Fruit fly (Drosophila melanogaster) whole organism, embryonic: Measurements from ENCODE around the gene chic.

Source experiments
- CG11398 ChIP-seq: fragments of 200-800 bp; sonication (Bioruptor generic); optimal IDR thresholded peaks from 2 replicates; lab custom pipeline; 2016; ENCODE audit warnings: missing biosample characterization, missing genetic modification characterization
- CG11504 ChIP-seq: fragments of 200-800 bp; sonication (Bioruptor generic); optimal IDR thresholded peaks from 3 replicates; lab custom pipeline; 2019; ENCODE audit warnings: missing biosample characterization, mild to moderate bottlenecking, missing genetic modification characterization, moderate library complexity
- CG11560 ChIP-seq: fragments of 200-800 bp; sonication (Bioruptor generic); IDR thresholded peaks from 3 replicates; pipeline ENCODE4 v1.3.6; 2022; ENCODE audit warnings: missing biosample characterization, missing genetic modification characterization
- CG15514 ChIP-seq: fragments of 200-800 bp; sonication (Bioruptor generic); optimal IDR thresholded peaks from 3 replicates; lab custom pipeline; 2017; ENCODE audit warnings: missing biosample characterization, missing genetic modification characterization, mild to moderate bottlenecking, moderate library complexity, missing genetic modification reagents
- CG1603 ChIP-seq: fragments of 200-800 bp; sonication (Bioruptor generic); optimal IDR thresholded peaks from 2 replicates; lab custom pipeline; 2019; ENCODE audit warnings: missing biosample characterization, mild to moderate bottlenecking, missing genetic modification characterization, moderate library complexity
- CG17385 ChIP-seq: fragments of 200-800 bp; sonication (Bioruptor generic); optimal IDR thresholded peaks from 3 replicates; lab custom pipeline; 2018; ENCODE audit warnings: missing biosample characterization, mild to moderate bottlenecking, missing genetic modification characterization
- CG17912 ChIP-seq: fragments of 200-800 bp; sonication (Bioruptor generic); optimal IDR thresholded peaks from 2 replicates; lab custom pipeline; 2018; ENCODE audit warnings: missing biosample characterization, mild to moderate bottlenecking, missing genetic modification characterization
- CG18011 ChIP-seq: fragments of 200-800 bp; sonication (Bioruptor generic); optimal IDR thresholded peaks from 2 replicates; lab custom pipeline; 2017; ENCODE audit warnings: missing biosample characterization, missing genetic modification characterization, mild to moderate bottlenecking, moderate library complexity, missing genotype
- CG2202 ChIP-seq: fragments of 200-800 bp; sonication (Bioruptor generic); optimal IDR thresholded peaks from 2 replicates; lab custom pipeline; 2018; ENCODE audit warnings: missing biosample characterization, mild to moderate bottlenecking, missing genetic modification characterization
- CG2712 ChIP-seq: fragments of 200-800 bp; optimal IDR thresholded peaks from 3 replicates; lab custom pipeline; 2019; ENCODE audit warnings: missing biosample characterization, mild to moderate bottlenecking, missing genetic modification characterization, moderate library complexity
- CG30431 ChIP-seq: fragments of 200-800 bp; sonication (Bioruptor generic); optimal IDR thresholded peaks from 2 replicates; lab custom pipeline; 2017; ENCODE audit warnings: missing biosample characterization, missing genetic modification characterization
- CG31224 ChIP-seq: fragments of 200-800 bp; sonication (Bioruptor generic); IDR thresholded peaks from 2 replicates; pipeline ENCODE4 v1.3.6; 2022; ENCODE audit warnings: missing biosample characterization, missing genetic modification characterization
- CG31441 ChIP-seq: fragments of 200-800 bp; sonication (Bioruptor generic); IDR thresholded peaks from 2 replicates; pipeline ENCODE4 v1.3.6; 2022; ENCODE audit warnings: missing biosample characterization, missing genetic modification characterization
- CG34422 ChIP-seq: fragments of 200-800 bp; sonication (Bioruptor generic); IDR thresholded peaks from 3 replicates; pipeline ENCODE4 v1.3.6; 2022; ENCODE audit warnings: missing biosample characterization, missing genetic modification characterization
- CG3847 ChIP-seq: fragments of 200-800 bp; sonication (Bioruptor generic); IDR thresholded peaks from 2 replicates; pipeline ENCODE4 v1.3.6; 2022; ENCODE audit warnings: missing biosample characterization, missing genetic modification characterization
- CG42726 ChIP-seq: fragments of 200-800 bp; sonication (Bioruptor generic); IDR thresholded peaks from 2 replicates; pipeline ENCODE4 v1.3.6; 2022; ENCODE audit warnings: missing biosample characterization, missing genetic modification characterization; ENCODE audit not compliant: partially characterized antibody
- CG5180 ChIP-seq: fragments of 200-800 bp; sonication (Bioruptor generic); optimal IDR thresholded peaks from 3 replicates; lab custom pipeline; 2017; ENCODE audit warnings: missing biosample characterization, missing genetic modification characterization, mild to moderate bottlenecking, moderate library complexity, missing genetic modification reagents
- CG8765 ChIP-seq: fragments of 200-800 bp; sonication (Bioruptor generic); IDR thresholded peaks from 2 replicates; pipeline ENCODE4 v1.3.6; 2022; ENCODE audit warnings: missing biosample characterization, missing genetic modification characterization
- CG9797 ChIP-seq: fragments of 200-800 bp; sonication (Bioruptor generic); optimal IDR thresholded peaks from 3 replicates; lab custom pipeline; 2018; ENCODE audit warnings: missing biosample characterization, mild to moderate bottlenecking, missing genetic modification characterization
- CHES-1-like ChIP-seq: fragments of 200-800 bp; sonication (Bioruptor generic); optimal IDR thresholded peaks from 2 replicates; lab custom pipeline; 2016; ENCODE audit warnings: missing biosample characterization, missing genetic modification characterization
- D19A ChIP-seq: fragments of 200-800 bp; optimal IDR thresholded peaks from 3 replicates; lab custom pipeline; 2019; ENCODE audit warnings: missing biosample characterization, mild to moderate bottlenecking, missing genetic modification characterization, moderate library complexity
- Drgx ChIP-seq: fragments of 200-800 bp; sonication (Bioruptor generic); IDR thresholded peaks from 2 replicates; pipeline ENCODE4 v1.3.6; 2022; ENCODE audit warnings: missing biosample characterization, missing genetic modification characterization
- E2f2 ChIP-seq: fragments of 200-800 bp; sonication (Bioruptor generic); IDR thresholded peaks from 2 replicates; pipeline ENCODE4 v1.3.6; 2022; ENCODE audit warnings: missing biosample characterization, missing genetic modification characterization
- HHEX ChIP-seq: fragments of 200-800 bp; sonication (Bioruptor generic); optimal IDR thresholded peaks from 3 replicates; lab custom pipeline; 2017; ENCODE audit warnings: missing biosample characterization, mild to moderate bottlenecking, missing genetic modification characterization, missing genetic modification reagents
- Jarid2 ChIP-seq: fragments of 200-800 bp; sonication (Bioruptor generic); optimal IDR thresholded peaks from 3 replicates; lab custom pipeline; 2017; ENCODE audit warnings: mild to moderate bottlenecking, missing biosample characterization, missing genetic modification reagents, missing genetic modification characterization
- Kr ChIP-seq: fragments of 200-800 bp; sonication (Bioruptor generic); optimal IDR thresholded peaks from 2 replicates; lab custom pipeline; 2017; ENCODE audit warnings: missing biosample characterization, mild to moderate bottlenecking, missing genetic modification characterization
- Lhr ChIP-seq: fragments of 200-800 bp; sonication (Bioruptor generic); optimal IDR thresholded peaks from 3 replicates; lab custom pipeline; 2017; ENCODE audit warnings: mild to moderate bottlenecking, missing biosample characterization, missing genetic modification reagents, missing genetic modification characterization
- MESR4 ChIP-seq: fragments of 200-800 bp; sonication (Bioruptor generic); optimal IDR thresholded peaks from 2 replicates; lab custom pipeline; 2018; ENCODE audit warnings: missing biosample characterization, mild to moderate bottlenecking, missing genetic modification characterization, moderate library complexity
- Myb ChIP-seq: fragments of 200-800 bp; sonication (Bioruptor generic); optimal IDR thresholded peaks from 2 replicates; lab custom pipeline; 2016; ENCODE audit warnings: missing biosample characterization, missing genetic modification characterization
- PHDP ChIP-seq: fragments of 200-800 bp; sonication (Bioruptor generic); optimal IDR thresholded peaks from 3 replicates; lab custom pipeline; 2018; ENCODE audit warnings: missing biosample characterization, mild to moderate bottlenecking, missing genetic modification characterization, moderate library complexity
- Side ChIP-seq: fragments of 200-800 bp; sonication (Bioruptor generic); optimal IDR thresholded peaks from 2 replicates; lab custom pipeline; 2016; ENCODE audit warnings: missing biosample characterization, missing genetic modification characterization
- Sox100B ChIP-seq: fragments of 200-800 bp; sonication (Bioruptor generic); optimal IDR thresholded peaks from 3 replicates; lab custom pipeline; 2018; ENCODE audit warnings: missing biosample characterization, mild to moderate bottlenecking, missing genetic modification characterization
- Sox102F ChIP-seq: fragments of 200-800 bp; sonication (Bioruptor generic); optimal IDR thresholded peaks from 2 replicates; lab custom pipeline; 2018; ENCODE audit warnings: missing biosample characterization, mild to moderate bottlenecking, missing genetic modification characterization, moderate library complexity
- Trl ChIP-seq, 3 experiments: fragments of >200 bp in 2 of 3; fragments of 200-800 bp in 1 of 3; sonication (Bioruptor generic) in 1 of 3; optimal IDR thresholded peaks; 2 replicates in 1 of 3; 3 replicates in 2 of 3; lab custom pipeline; 2016 to 2017; ENCODE audit warnings: missing biosample characterization in 1 of 3, missing genetic modification characterization in 1 of 3
- ci ChIP-seq: fragments of 200-800 bp; sonication (Bioruptor generic); IDR thresholded peaks from 3 replicates; pipeline ENCODE4 v1.3.6; 2022; ENCODE audit warnings: missing biosample characterization, missing genetic modification characterization
- cwo ChIP-seq: fragments of 200-800 bp; sonication (Bioruptor generic); optimal IDR thresholded peaks from 3 replicates; lab custom pipeline; 2017; ENCODE audit warnings: missing biosample characterization, missing genetic modification characterization, mild to moderate bottlenecking, moderate library complexity, missing genetic modification reagents
- disco-r ChIP-seq: fragments of 200-800 bp; sonication (Bioruptor generic); optimal IDR thresholded peaks from 2 replicates; lab custom pipeline; 2016; ENCODE audit warnings: missing biosample characterization, missing genetic modification characterization
- ftz-f1 ChIP-seq: fragments of 200-800 bp; sonication (Bioruptor generic); optimal IDR thresholded peaks from 2 replicates; lab custom pipeline; 2016; ENCODE audit warnings: missing biosample characterization, missing genetic modification characterization
- gfzf ChIP-seq: fragments of 200-800 bp; sonication (Bioruptor generic); optimal IDR thresholded peaks from 2 replicates; lab custom pipeline; 2016; ENCODE audit warnings: missing biosample characterization, mild to moderate bottlenecking, missing genetic modification characterization, moderate library complexity
- lbe ChIP-seq: fragments of 200-800 bp; sonication (Bioruptor generic); optimal IDR thresholded peaks from 2 replicates; lab custom pipeline; 2016; ENCODE audit warnings: missing biosample characterization, mild to moderate bottlenecking, missing genetic modification characterization
- nau ChIP-seq: fragments of 200-800 bp; sonication (Bioruptor generic); optimal IDR thresholded peaks from 3 replicates; lab custom pipeline; 2017; ENCODE audit warnings: missing biosample characterization, mild to moderate bottlenecking, missing genetic modification characterization, missing genetic modification reagents
- pan ChIP-seq, 4 experiments: fragments of >200 bp in 3 of 4; fragments of 200-800 bp in 1 of 4; sonication (Bioruptor generic) in 1 of 4; optimal IDR thresholded peaks in 3 of 4; IDR thresholded peaks in 1 of 4; 2 replicates each; pipeline versions ENCODE4 v1.3.6 to Lab custom; 2017 to 2022; ENCODE audit warnings: missing biosample characterization in 2 of 4, missing genetic modification characterization in 2 of 4, mixed read lengths in 1 of 4
- pb ChIP-seq: fragments of 200-800 bp; sonication (Bioruptor generic); optimal IDR thresholded peaks from 3 replicates; lab custom pipeline; 2016; ENCODE audit warnings: missing biosample characterization, missing genetic modification characterization
- psq ChIP-seq: fragments of 200-800 bp; sonication (Bioruptor generic); optimal IDR thresholded peaks from 2 replicates; lab custom pipeline; 2017; ENCODE audit warnings: missing biosample characterization, missing genetic modification characterization
- sd ChIP-seq: fragments of 200-800 bp; sonication (Bioruptor generic); optimal IDR thresholded peaks from 3 replicates; lab custom pipeline; 2018; ENCODE audit warnings: missing biosample characterization, mild to moderate bottlenecking, missing genetic modification characterization, moderate library complexity
- so ChIP-seq: fragments of 200-800 bp; sonication (Bioruptor generic); IDR thresholded peaks from 3 replicates; pipeline ENCODE4 v1.3.6; 2022; ENCODE audit warnings: missing biosample characterization, missing genetic modification characterization
- stwl ChIP-seq: fragments of 200-800 bp; sonication (Bioruptor generic); optimal IDR thresholded peaks from 3 replicates; lab custom pipeline; 2018; ENCODE audit warnings: missing biosample characterization, mild to moderate bottlenecking, missing genetic modification characterization, moderate library complexity
- trh ChIP-seq: fragments of 200-800 bp; sonication (Bioruptor generic); optimal IDR thresholded peaks from 2 replicates; lab custom pipeline; 2016; ENCODE audit warnings: missing biosample characterization, missing genetic modification characterization
- ttk ChIP-seq: fragments of 200-800 bp; sonication (Bioruptor generic); IDR thresholded peaks from 2 replicates; pipeline ENCODE4 v2.1.2; 2022; ENCODE audit warnings: missing biosample characterization, missing genetic modification characterization

The chic gene

dm6 chr2L:6024345-6024907 is 43.6 kb upstream of the chic start, which contains the start of gene CG9107 (continued):
- TF ChIP-seq Sox100B (GFP tag; lab: Kevin White, UChicago) (no peak), D19A (peak; percentile 36), trh (GFP tag; lab: Kevin White, UChicago) (no peak), CG34422 (GFP tag; lab: Robert Waterston, UW) (0 out of 3 replicates have a peak, but pooled peaks have one; percentile 38), CG18011 (GFP tag; lab: Kevin White, UChicago) (no peak), CG8765 (no peak), sd (tag; lab: Kevin White, UChicago) (no peak), ftz-f1 (GFP tag; lab: Kevin White, UChicago) (no peak), CG9797 (GFP tag; lab: Kevin White, UChicago) (peak; percentile 89), Drgx (GFP tag; lab: Robert Waterston, UW) (no peak), CG5180 (no peak), Trl (optimal IDR thresholded peaks at IDR 0.05; lab: Kevin White, UChicago) (no peak), Trl (GFP tag; optimal IDR thresholded peaks at IDR 0.05; lab: Kevin White, UChicago) (no peak), ci (GFP tag; lab: Robert Waterston, UW) (peak; percentile 42; the same call in 1 of the 3 replicates), disco-r (GFP tag; lab: Kevin White, UChicago) (no peak), Lhr (GFP tag; lab: Kevin White, UChicago) (peak; percentile 25), nau (GFP tag; lab: Kevin White, UChicago) (no peak), E2f2 (peak; percentile 98), PHDP (tag; lab: Kevin White, UChicago) (no peak), CG42726 (no peak), Jarid2 (no peak), CG3847 (peak; percentile 24; the same call in 1 of the 2 replicates), MESR4 (GFP tag; lab: Kevin White, UChicago) (peak; percentile 39), lbe (GFP tag; lab: Kevin White, UChicago) (no peak), CG30431 (no peak), CG15514 (GFP tag; lab: Kevin White, UChicago) (peak; percentile 39), stwl (tag; lab: Kevin White, UChicago) (peak; percentile 81), Kr (GFP tag; lab: Kevin White, UChicago) (no peak), CG11398 (GFP tag; lab: Kevin White, UChicago) (no peak), pb (GFP tag; lab: Kevin White, UChicago) (no peak), CHES-1-like (GFP tag; lab: Kevin White, UChicago) (peak; percentile 32), pan (optimal IDR thresholded peaks at IDR 0.05; lab: Kevin White, UChicago) (no peak), pan (GFP tag; optimal IDR thresholded peaks at IDR 0.05 in 1 of 2, IDR thresholded peaks at IDR 0.05 in 1 of 2) (no peak), psq (GFP tag; lab: Kevin White, UChicago) (no peak), cwo (no peak), CG17385 (no peak), gfzf (peak; percentile 86), CG2712 (tag; lab: Kevin White, UChicago) (peak; percentile 6), ttk (GFP tag; lab: Robert Waterston, UW) (no peak), Sox102F (GFP tag; lab: Kevin White, UChicago) (no peak), HHEX (GFP tag; lab: Kevin White, UChicago) (no peak), Myb (GFP tag; lab: Kevin White, UChicago) (peak; percentile 78), CG1603 (tag; lab: Kevin White, UChicago) (peak; percentile 71), CG31224 (GFP tag; lab: Robert Waterston, UW) (no peak), CG11504 (peak; percentile 0), so (GFP tag; lab: Robert Waterston, UW) (no peak), Side (GFP tag; lab: Kevin White, UChicago) (no peak), CG11560 (tag; lab: Robert Waterston, UW) (no peak), CG31441 (0 out of 2 replicates have a peak, but pooled peaks have one; percentile 11), CG17912 (GFP tag; lab: Kevin White, UChicago) (no peak), CG2202 (tag; lab: Kevin White, UChicago) (no peak)
